Fruit fly (Drosophila melanogaster): ENCODE results near the gene Coq4.

DNA sequence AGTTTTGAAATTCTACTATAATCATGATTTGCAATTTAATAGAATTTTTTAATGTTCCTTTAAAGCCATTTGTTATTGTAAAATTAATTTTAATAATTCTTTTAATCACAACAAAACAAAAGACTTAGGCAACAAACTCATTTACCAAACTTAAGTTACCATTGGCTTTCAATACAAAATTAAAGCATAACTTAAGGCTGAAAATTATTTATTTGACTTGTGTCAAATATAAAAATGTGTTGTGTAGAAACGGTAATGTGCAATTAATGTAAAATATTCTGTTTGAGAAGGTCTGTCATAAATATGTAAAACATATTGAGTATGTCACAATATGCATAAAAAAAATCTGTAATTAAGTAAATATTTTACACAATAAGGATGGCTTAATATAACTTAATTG lies 26.3 kb downstream of the Coq4 start:
- TF ChIP-seq Dfd (GFP tag; optimal IDR thresholded peaks at IDR 0.05), result no peak
- TF ChIP-seq br (optimal IDR thresholded peaks at IDR 0.05), result no peak
- TF ChIP-seq NC2α (GFP tag; optimal IDR thresholded peaks at IDR 0.05), result no peak
- no peak for TF ChIP-seq Tbp (GFP tag; optimal IDR thresholded peaks at IDR 0.05)
- no peak for TF ChIP-seq vnd (GFP tag; IDR thresholded peaks at IDR 0.05; ENCODE audit: partially characterized antibody)
- TF ChIP-seq CG18476 (GFP tag; optimal IDR thresholded peaks at IDR 0.05), result no peak
- no peak for TF ChIP-seq CG7987 (GFP tag; optimal IDR thresholded peaks at IDR 0.05)
- no peak for TF ChIP-seq CG32532 (GFP tag; IDR thresholded peaks at IDR 0.05)
- TF ChIP-seq mam (GFP tag; optimal IDR thresholded peaks at IDR 0.05), result no peak
- no peak for TF ChIP-seq Hey (tag; optimal IDR thresholded peaks at IDR 0.05)
- no peak for TF ChIP-seq CG12071 (GFP tag; optimal IDR thresholded peaks at IDR 0.05)
- TF ChIP-seq CG1233 (GFP tag; optimal IDR thresholded peaks at IDR 0.05), result no peak
- no peak for TF ChIP-seq CG12236 (GFP tag; optimal IDR thresholded peaks at IDR 0.05)
- no peak for TF ChIP-seq CG10431 (GFP tag; optimal IDR thresholded peaks at IDR 0.05)
